Worm (Caenorhabditis elegans) whole organism, L1 larva: Measurements from ENCODE around the gene C16C8.10.

ENCODE experiments used
- C16A3.4 ChIP-seq: fragments of 150-350 bp; optimal IDR thresholded peaks from 2 replicates; lab custom pipeline; 2014; ENCODE audit warnings: missing biosample characterization, missing genetic modification characterization
- C34B4.2 ChIP-seq: sonication (generic microtip); optimal IDR thresholded peaks from 2 replicates; lab custom pipeline; 2017; ENCODE audit warnings: mild to moderate bottlenecking, missing genetic modification characterization, missing compliant biosample characterization
- aha-1 ChIP-seq: fragments of 150-350 bp; optimal IDR thresholded peaks from 2 replicates; lab custom pipeline; 2014; ENCODE audit warnings: missing biosample characterization, missing genetic modification characterization
- alr-1 ChIP-seq: fragments of 200-800 bp; sonication (Bioruptor generic); optimal IDR thresholded peaks from 2 replicates; lab custom pipeline; 2018; ENCODE audit warnings: borderline replicate concordance, mild to moderate bottlenecking, missing genetic modification characterization, missing compliant biosample characterization
- aly-2 ChIP-seq: fragments of 150-350 bp; optimal IDR thresholded peaks from 2 replicates; lab custom pipeline; 2014; ENCODE audit warnings: missing biosample characterization, missing genetic modification characterization
- blmp-1 ChIP-seq: fragments of 150-350 bp; optimal IDR thresholded peaks from 2 replicates; lab custom pipeline; 2014; ENCODE audit warnings: missing biosample characterization, missing genetic modification characterization
- ceh-82 ChIP-seq, 3 experiments: fragments of 150-350 bp in 1 of 3; sonication (generic microtip) in 2 of 3; optimal IDR thresholded peaks; 2 replicates each; lab custom pipeline; 2014 to 2017; ENCODE audit warnings: missing biosample characterization in 3 of 3, missing genetic modification characterization in 3 of 3
- ceh-88 ChIP-seq: fragments of 200-800 bp; sonication (Bioruptor generic); IDR thresholded peaks from 2 replicates; pipeline ENCODE4 v1.3.6; 2022; ENCODE audit warnings: missing genetic modification characterization, missing compliant biosample characterization
- dsc-1 ChIP-seq: sonication (generic microtip); optimal IDR thresholded peaks from 2 replicates; lab custom pipeline; 2016; ENCODE audit warnings: mild to moderate bottlenecking, missing genetic modification characterization, missing compliant biosample characterization
- elt-2 ChIP-seq: sonication (generic microtip); optimal IDR thresholded peaks from 2 replicates; lab custom pipeline; 2016; ENCODE audit warnings: missing genetic modification characterization, mild to moderate bottlenecking, inconsistent platforms, missing compliant biosample characterization, missing genetic modification reagents
- fkh-10 ChIP-seq: sonication (generic microtip); optimal IDR thresholded peaks from 2 replicates; lab custom pipeline; 2017; ENCODE audit warnings: missing biosample characterization, missing genetic modification reagents, missing genetic modification characterization
- fkh-8 ChIP-seq: sonication (generic microtip); optimal IDR thresholded peaks from 2 replicates; lab custom pipeline; 2016; ENCODE audit warnings: mild to moderate bottlenecking, missing genetic modification characterization, missing compliant biosample characterization
- grh-1 ChIP-seq: fragments of 200-800 bp; sonication (Bioruptor generic); IDR thresholded peaks from 2 replicates; pipeline ENCODE4 v1.3.6; 2022; ENCODE audit warnings: missing genetic modification reagents, missing genetic modification characterization, missing compliant biosample characterization
- hlh-4 ChIP-seq: sonication (generic microtip); optimal IDR thresholded peaks from 2 replicates; lab custom pipeline; 2016; ENCODE audit warnings: mild to moderate bottlenecking, missing genetic modification characterization, missing compliant biosample characterization
- hpl-2 ChIP-seq: fragments of 150-350 bp; optimal IDR thresholded peaks from 2 replicates; lab custom pipeline; 2014; ENCODE audit warnings: missing biosample characterization, missing genetic modification reagents, missing genetic modification characterization
- isw-1 ChIP-seq: fragments of 200-800 bp; sonication (Bioruptor generic); IDR thresholded peaks from 2 replicates; pipeline ENCODE4 v1.3.6; 2022; ENCODE audit warnings: missing genetic modification characterization, missing compliant biosample characterization
- lin-13 ChIP-seq: fragments of 150-350 bp; optimal IDR thresholded peaks from 2 replicates; lab custom pipeline; 2014; ENCODE audit warnings: missing biosample characterization, missing genetic modification reagents, missing genetic modification characterization
- lin-15B ChIP-seq: fragments of 150-350 bp; sonication (generic microtip); optimal IDR thresholded peaks from 3 replicates; lab custom pipeline; 2014; ENCODE audit warnings: missing biosample characterization, missing genetic modification characterization
- lin-35 ChIP-seq, 2 experiments: fragments of 150-350 bp; optimal IDR thresholded peaks; 2 replicates each; lab custom pipeline; 2014; ENCODE audit warnings: missing biosample characterization in 2 of 2, missing genetic modification characterization in 2 of 2, missing genetic modification reagents in 2 of 2
- lir-3 ChIP-seq: sonication (generic microtip); optimal IDR thresholded peaks from 2 replicates; lab custom pipeline; 2016; ENCODE audit warnings: mild to moderate bottlenecking, missing genetic modification characterization, moderate library complexity, missing compliant biosample characterization; ENCODE audit not compliant: poor library complexity
- mab-9 ChIP-seq: fragments of 200-800 bp; sonication (Bioruptor generic); IDR thresholded peaks from 2 replicates; pipeline ENCODE4 v1.3.6; 2022; ENCODE audit warnings: missing genetic modification reagents, missing genetic modification characterization, missing compliant biosample characterization
- nhr-11 ChIP-seq: fragments of 150-350 bp; optimal IDR thresholded peaks from 2 replicates; lab custom pipeline; 2014; ENCODE audit warnings: missing biosample characterization, missing genetic modification characterization
- nhr-12 ChIP-seq: sonication (generic microtip); optimal IDR thresholded peaks from 2 replicates; lab custom pipeline; 2017; ENCODE audit warnings: missing biosample characterization, missing genetic modification characterization
- nhr-20 ChIP-seq: sonication (generic microtip); optimal IDR thresholded peaks from 2 replicates; lab custom pipeline; 2016; ENCODE audit warnings: mild to moderate bottlenecking, missing genetic modification characterization, missing compliant biosample characterization
- nhr-237 ChIP-seq: fragments of 150-350 bp; optimal IDR thresholded peaks from 2 replicates; lab custom pipeline; 2014; ENCODE audit warnings: missing biosample characterization, missing genetic modification characterization
- nhr-28 ChIP-seq: fragments of 150-350 bp; optimal IDR thresholded peaks from 2 replicates; lab custom pipeline; 2014; ENCODE audit warnings: missing biosample characterization, missing genetic modification characterization
- nhr-47 ChIP-seq: sonication (generic microtip); optimal IDR thresholded peaks from 2 replicates; lab custom pipeline; 2016; ENCODE audit warnings: mild to moderate bottlenecking, missing genetic modification characterization, moderate library complexity, missing compliant biosample characterization
- nhr-90 ChIP-seq: sonication (generic microtip); optimal IDR thresholded peaks from 2 replicates; lab custom pipeline; 2016; ENCODE audit warnings: mild to moderate bottlenecking, missing genetic modification characterization, missing compliant biosample characterization; ENCODE audit not compliant: poor library complexity
- pag-3 ChIP-seq: sonication (generic microtip); optimal IDR thresholded peaks from 2 replicates; lab custom pipeline; 2017; ENCODE audit warnings: missing genetic modification characterization, mild to moderate bottlenecking, missing compliant biosample characterization, antibody characterized with exemption, borderline replicate concordance; ENCODE audit not compliant: insufficient read depth
- rnt-1 ChIP-seq: sonication (generic microtip); optimal IDR thresholded peaks from 2 replicates; lab custom pipeline; 2016; ENCODE audit warnings: mild to moderate bottlenecking, missing genetic modification characterization, moderate library complexity, missing compliant biosample characterization
- skn-1 ChIP-seq: fragments of 150-350 bp; optimal IDR thresholded peaks from 2 replicates; lab custom pipeline; 2014; ENCODE audit warnings: missing biosample characterization, missing genetic modification characterization
- swsn-7 ChIP-seq: sonication (generic microtip); optimal IDR thresholded peaks from 2 replicates; lab custom pipeline; 2016; ENCODE audit warnings: missing genetic modification characterization, missing compliant biosample characterization
- unc-30 ChIP-seq: sonication (generic microtip); optimal IDR thresholded peaks from 2 replicates; lab custom pipeline; 2017; ENCODE audit warnings: missing biosample characterization, missing genetic modification characterization
- unc-62 ChIP-seq: fragments of 150-350 bp; optimal IDR thresholded peaks from 2 replicates; lab custom pipeline; 2014; ENCODE audit warnings: missing biosample characterization, missing genetic modification reagents, missing genetic modification characterization
- vab-15 ChIP-seq: sonication (generic microtip); optimal IDR thresholded peaks from 2 replicates; lab custom pipeline; 2017; ENCODE audit warnings: missing genotype, mild to moderate bottlenecking, missing genetic modification characterization, missing compliant biosample characterization
- xbp-1 ChIP-seq: sonication (generic microtip); optimal IDR thresholded peaks from 2 replicates; lab custom pipeline; 2016; ENCODE audit warnings: missing genetic modification characterization, missing compliant biosample characterization
- ztf-11 ChIP-seq, 2 experiments: sonication (generic microtip); optimal IDR thresholded peaks; 2 replicates each; lab custom pipeline; 2016 to 2017; ENCODE audit warnings: missing genetic modification characterization in 2 of 2, missing biosample characterization in 1 of 2, missing compliant biosample characterization in 1 of 2

C16C8.10 gene

ce11 chrII:3446647-3447046 is 17.8 kb downstream of the C16C8.10 start, which contains the start of the genes C16C8.20 and gldi-6:
C16C8.20 (plus strand) TSS chrII:3446947.
gldi-6 (plus strand) TSS chrII:3446947.
- TF ChIP-seq dsc-1 (tag; lab: Kevin White, UChicago) (no peak), lir-3 (tag; lab: Kevin White, UChicago) (no peak), fkh-10 (no peak), pag-3 (tag; lab: Kevin White, UChicago) (no peak)

ce11 chrII:3445285-3445806 is 19.1 kb downstream of the C16C8.10 start, which contains the start of the genes C16C8.5 and C16C8.16:
C16C8.5 (minus strand) TSS chrII:3445385.
C16C8.16 (plus strand) TSS chrII:3445756.
- TF ChIP-seq lin-13 (GFP tag; lab: Kevin White, UChicago) (no peak), C16A3.4 (tag; lab: Kevin White, UChicago) (no peak), nhr-237 (tag; lab: Kevin White, UChicago) (no peak), lin-15B (no peak), isw-1 (GFP tag; lab: Robert Waterston, UW) (no peak)

DNA sequence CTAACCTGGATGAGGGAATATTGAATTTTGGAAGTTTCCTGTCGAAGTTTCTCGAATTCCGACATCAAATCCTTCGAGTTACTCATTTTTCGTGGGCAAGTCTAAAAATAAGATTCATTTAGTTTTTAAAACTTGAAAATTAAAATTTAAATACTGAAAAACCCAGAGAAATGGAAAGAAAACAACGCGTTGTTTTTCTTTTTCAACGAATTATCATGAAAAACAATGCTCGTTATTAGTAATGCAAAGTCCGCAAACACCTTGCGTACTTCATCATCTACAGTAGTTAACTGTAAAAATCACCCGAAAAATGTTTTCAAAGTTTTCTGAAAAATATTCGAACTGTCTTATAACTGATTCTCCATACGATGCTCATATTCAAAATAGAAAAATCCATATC is 20.2 kb downstream of the C16C8.10 start, which contains the start of gene C16C8.4:
C16C8.4 (minus strand) TSS at position 101 of the 400 bp plus-strand sequence.
- TF ChIP-seq fkh-8 (tag; lab: Kevin White, UChicago) (no peak), rnt-1 (no peak), unc-30 (tag; lab: Kevin White, UChicago) (no peak), grh-1 (GFP tag; lab: Robert Waterston, UW) (no peak), xbp-1 (no peak), lin-35 (GFP tag; optimal IDR thresholded peaks at IDR 0.05; lab: Kevin White, UChicago) (no peak), mab-9 (GFP tag; lab: Robert Waterston, UW) (no peak), hpl-2 (GFP tag; lab: Kevin White, UChicago) (no peak), pag-3 (tag; lab: Kevin White, UChicago) (no peak), nhr-11 (no peak), dsc-1 (tag; lab: Kevin White, UChicago) (no peak), lir-3 (tag; lab: Kevin White, UChicago) (no peak), ceh-88 (GFP tag; lab: Robert Waterston, UW) (no peak), skn-1 (tag; lab: Kevin White, UChicago) (no peak)

DNA sequence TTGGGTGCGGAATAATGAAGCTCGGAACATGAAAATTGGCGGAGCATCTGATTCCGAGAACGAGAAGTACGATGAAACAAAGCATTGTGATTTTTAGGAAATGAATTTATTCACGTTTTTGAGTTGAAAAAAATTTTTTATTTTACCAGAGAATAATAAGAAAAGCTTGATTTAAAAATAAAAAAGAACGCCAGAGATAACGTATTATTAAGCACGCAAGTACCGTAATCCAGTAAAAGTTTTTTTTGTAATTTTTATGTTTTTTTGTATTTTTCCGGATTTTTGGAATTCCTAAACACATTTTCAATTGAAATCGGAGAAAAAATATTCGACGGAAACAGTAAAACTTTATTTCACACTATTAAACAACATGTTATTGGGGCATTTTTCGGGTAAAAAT is 21.3 kb downstream of the C16C8.10 start, which contains the start of gene C16C8.22:
C16C8.22 (minus strand) TSS at position 101 of the 400 bp plus-strand sequence.
- TF ChIP-seq unc-62 (GFP tag; lab: Kevin White, UChicago), result no peak

DNA sequence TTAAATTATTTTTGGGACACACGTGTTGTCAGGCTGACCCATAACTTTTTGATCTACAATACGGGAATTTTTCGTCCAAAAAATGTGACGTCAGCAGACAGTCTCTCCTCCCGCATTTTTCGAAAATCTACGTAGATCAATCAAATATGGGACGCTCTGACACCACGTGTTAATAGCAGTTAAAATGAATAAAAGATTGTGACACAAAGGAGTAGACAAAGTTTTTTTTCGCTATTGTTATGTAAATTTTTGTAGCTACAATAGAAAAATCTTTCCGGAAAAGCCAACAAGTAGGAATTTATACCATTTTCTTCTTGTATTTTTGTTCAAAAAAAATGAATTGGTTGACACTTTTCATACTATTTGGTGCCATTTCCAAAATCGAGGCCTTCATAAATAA is 23.1 kb downstream of the C16C8.10 start, which contains the start of gene C16C8.27:
C16C8.27 (plus strand) TSS at position 301 of the 400 bp plus-strand sequence.
- TF ChIP-seq nhr-47 (tag; lab: Kevin White, UChicago), result no peak
- no peak for TF ChIP-seq C34B4.2 (tag; lab: Kevin White, UChicago)
- TF ChIP-seq ztf-11 (tag; optimal IDR thresholded peaks at IDR 0.05; lab: Kevin White, UChicago), result no peak
- no peak for TF ChIP-seq hlh-4
- TF ChIP-seq ceh-88 (GFP tag; lab: Robert Waterston, UW), result no peak
- TF ChIP-seq aha-1 (tag; lab: Kevin White, UChicago), result no peak
- no peak for TF ChIP-seq nhr-12 (tag; lab: Kevin White, UChicago)

DNA sequence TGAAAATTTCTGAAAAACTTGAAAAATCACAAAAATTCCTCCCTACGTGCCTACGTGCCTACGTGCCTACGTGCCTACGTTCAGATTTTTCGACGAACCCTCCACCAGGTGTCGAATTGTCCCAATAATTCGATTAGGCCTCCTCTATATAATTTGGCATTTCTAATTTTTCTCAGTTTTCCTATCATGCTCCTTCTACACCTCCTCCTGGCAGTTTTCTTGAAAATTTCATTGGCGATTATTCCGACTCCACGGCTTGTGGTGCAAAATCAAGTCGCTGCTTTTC is 23.9 kb downstream of the C16C8.10 start, which contains the start of gene C16C8.17:
C16C8.17 (plus strand) TSS at position 187 of the 286 bp plus-strand sequence.
- TF ChIP-seq aha-1 (tag; lab: Kevin White, UChicago) (no peak), C16A3.4 (tag; lab: Kevin White, UChicago) (no peak), nhr-28 (no peak), lir-3 (tag; lab: Kevin White, UChicago) (no peak), ceh-82 (tag; optimal IDR thresholded peaks at IDR 0.05; lab: Kevin White, UChicago) (no peak), ceh-88 (GFP tag; lab: Robert Waterston, UW) (no peak), swsn-7 (no peak), dsc-1 (tag; lab: Kevin White, UChicago) (no peak), vab-15 (tag; lab: Kevin White, UChicago) (no peak), nhr-20 (tag; lab: Kevin White, UChicago) (no peak), nhr-90 (tag; lab: Kevin White, UChicago) (no peak), aly-2 (tag; lab: Kevin White, UChicago) (no peak), elt-2 (no peak), pag-3 (tag; lab: Kevin White, UChicago) (no peak), alr-1 (tag; lab: Kevin White, UChicago) (no peak), blmp-1 (tag; lab: Kevin White, UChicago) (no peak)
